Worm (Caenorhabditis elegans) whole organism, mixed stage, embryonic: ENCODE data around the gene F22B3.10.

Experiments used
- mep-1 ChIP-seq: fragments of 150-350 bp; optimal IDR thresholded peaks from 2 replicates; lab custom pipeline; 2017; ENCODE audit warnings: missing biosample characterization, missing genetic modification reagents, missing genetic modification characterization, inconsistent platforms
- snpc-4 ChIP-seq: fragments of 150-350 bp; optimal IDR thresholded peaks from 2 replicates; lab custom pipeline; 2014; ENCODE audit warnings: missing biosample characterization, missing genetic modification characterization

DNA sequence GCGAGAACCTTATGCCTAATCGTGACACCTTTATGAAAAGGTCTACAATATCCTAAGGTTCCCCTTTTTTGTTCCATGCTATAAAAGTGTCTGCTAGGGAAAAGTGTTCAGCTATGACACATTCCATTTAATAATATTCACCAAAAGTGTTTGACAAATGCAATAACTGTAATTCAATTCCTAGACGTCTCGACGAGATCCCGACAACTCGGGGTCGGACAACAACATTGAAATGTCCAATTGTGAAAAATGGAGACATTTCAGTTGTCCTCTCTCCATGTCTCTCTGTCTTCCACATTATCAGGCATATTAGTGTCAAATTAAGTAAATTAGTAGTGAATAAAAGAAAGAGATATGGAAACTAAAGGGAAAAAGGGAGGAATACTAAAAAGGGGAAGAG is 16.6 kb upstream of the F22B3.10 start:
- TF ChIP-seq snpc-4 (tag; lab: Kevin White, UChicago) = no peak
- no peak for TF ChIP-seq mep-1 (tag; lab: Kevin White, UChicago)
